Fruit fly (Drosophila melanogaster): ENCODE measurements around the gene mura.

mura gene

dm6 chr3R:9533181-9534124 lies 18.2 kb downstream of the mura start (continued):
- TF ChIP-seq CG15011 (GFP tag; optimal IDR thresholded peaks at IDR 0.05) (peak; percentile 98), zf30C (GFP tag; optimal IDR thresholded peaks at IDR 0.05) (no peak), fd64A (GFP tag; optimal IDR thresholded peaks at IDR 0.05) (peak; percentile 80), dimm (GFP tag; IDR thresholded peaks at IDR 0.05) (peak; percentile 40), Aef1 (GFP tag; IDR thresholded peaks at IDR 0.05) (peak; percentile 84), knrl (GFP tag; IDR thresholded peaks at IDR 0.05; ENCODE audit: partially characterized antibody) (peak; percentile 55; the same call in 2 of the 3 replicates), Rfx (GFP tag; IDR thresholded peaks at IDR 0.05) (peak; percentile 93), H15 (GFP tag; IDR thresholded peaks at IDR 0.05) (peak; percentile 79; the same call in 2 of the 3 replicates), Hr3 (GFP tag; optimal IDR thresholded peaks at IDR 0.05) (peak; percentile 95), Ssrp (tag; optimal IDR thresholded peaks at IDR 0.05) (peak; percentile 92), H2.0 (GFP tag; IDR thresholded peaks at IDR 0.05) (peak; percentile 69), CG1024 (GFP tag; IDR thresholded peaks at IDR 0.05) (peak; percentile 50; the same call in 1 of the 2 replicates), unpg (GFP tag; optimal IDR thresholded peaks at IDR 0.05) (peak; percentile 91), Opbp (GFP tag; IDR thresholded peaks at IDR 0.05; ENCODE audit: partially characterized antibody) (no peak), Fer1 (GFP tag; optimal IDR thresholded peaks at IDR 0.05) (peak; percentile 97), eyg (GFP tag; optimal IDR thresholded peaks at IDR 0.05) (peak; percentile 85), Sin3A (optimal IDR thresholded peaks at IDR 0.05) (no peak), D19B (GFP tag; optimal IDR thresholded peaks at IDR 0.05) (peak; percentile 94), CG12104 (GFP tag; optimal IDR thresholded peaks at IDR 0.05) (peak; percentile 97), Stat92E (GFP tag; optimal IDR thresholded peaks at IDR 0.05) (peak in 1 of 3 experiments; percentile 51), sens-2 (GFP tag; IDR thresholded peaks at IDR 0.05) (peak; percentile 33; the same call in 1 of the 2 replicates), Gug (GFP tag; IDR thresholded peaks at IDR 0.05) (peak; percentile 88), CG3407 (GFP tag; optimal IDR thresholded peaks at IDR 0.05) (peak; percentile 89), CG11093 (GFP tag; IDR thresholded peaks at IDR 0.05) (peak; percentile 87), CG17328 (GFP tag; IDR thresholded peaks at IDR 0.05) (peak; percentile 78), sob (GFP tag; IDR thresholded peaks at IDR 0.05) (peak; percentile 85), tx (GFP tag; optimal IDR thresholded peaks at IDR 0.05) (peak; percentile 93), CG15514 (GFP tag; optimal IDR thresholded peaks at IDR 0.05) (peak; percentile 83), unc-4 (GFP tag; IDR thresholded peaks at IDR 0.05; ENCODE audit: partially characterized antibody) (0 out of 2 replicates have a peak, but pooled peaks have one; percentile 25), seq (GFP tag; IDR thresholded peaks at IDR 0.05) (peak; percentile 91), cwo (GFP tag; optimal IDR thresholded peaks at IDR 0.05) (peak; percentile 95), CoRest (tag; optimal IDR thresholded peaks at IDR 0.05) (peak; percentile 98), CG2199 (GFP tag; IDR thresholded peaks at IDR 0.05) (no peak; the same call in 2 of the 3 replicates), pzg (GFP tag; optimal IDR thresholded peaks at IDR 0.05) (peak; percentile 17), MESR4 (GFP tag; optimal IDR thresholded peaks at IDR 0.05) (peak; percentile 16), vvl (GFP tag; IDR thresholded peaks at IDR 0.05) (peak; percentile 88), Xbp1 (GFP tag; optimal IDR thresholded peaks at IDR 0.05) (peak; percentile 95), CG10209 (GFP tag; optimal IDR thresholded peaks at IDR 0.05) (peak; percentile 97), hth (optimal IDR thresholded peaks at IDR 0.05) (no peak), CG18262 (tag; optimal IDR thresholded peaks at IDR 0.05) (peak; percentile 99), CG11247 (GFP tag; IDR thresholded peaks at IDR 0.05) (peak; percentile 73; the same call in 1 of the 2 replicates), CG2712 (tag; optimal IDR thresholded peaks at IDR 0.05) (peak; percentile 96), Med (GFP tag) (peak; percentile 97), CG10654 (GFP tag; optimal IDR thresholded peaks at IDR 0.05) (peak; percentile 95), inv (GFP tag; IDR thresholded peaks at IDR 0.05; ENCODE audit: partially characterized antibody) (0 out of 2 replicates have a peak, but pooled peaks have one; percentile 33), CG6272 (GFP tag; IDR thresholded peaks at IDR 0.05) (peak; percentile 82), Hmr (GFP tag; optimal IDR thresholded peaks at IDR 0.05) (peak; percentile 98), rib (GFP tag; IDR thresholded peaks at IDR 0.05) (no peak; the same call in 1 of the 2 replicates)
